Worm (Caenorhabditis elegans): Measurements from ENCODE around the gene ugt-62.

The ugt-62 gene

ce11 chrIII:4498938-4499337, 41.5 kb downstream of the ugt-62 start, which contains the start of the genes C07G2.5 and atf-7:
TSS of gene C07G2.5 (minus strand) at chrIII:4499038.
TSS of gene atf-7 (minus strand) at chrIII:4499045.
- TF ChIP-seq ceh-31 (tag; optimal IDR thresholded peaks at IDR 0.05) (no peak), tbx-7 (tag; optimal IDR thresholded peaks at IDR 0.05) (no peak)

ce11 chrIII:4496085-4496484, 44.3 kb downstream of the ugt-62 start:
- no peak for TF ChIP-seq odd-2 (tag; optimal IDR thresholded peaks at IDR 0.05)
- no peak for TF ChIP-seq zip-5 (tag; optimal IDR thresholded peaks at IDR 0.05)
- TF ChIP-seq ceh-18 (tag; optimal IDR thresholded peaks at IDR 0.05): no peak
- TF ChIP-seq ets-4 (tag; optimal IDR thresholded peaks at IDR 0.05): no peak
- no peak for TF ChIP-seq ceh-2 (tag; optimal IDR thresholded peaks at IDR 0.05)
- no peak for TF ChIP-seq K09A11.1 (tag; optimal IDR thresholded peaks at IDR 0.05; ENCODE audit: insufficient read depth)
- TF ChIP-seq ceh-45 (GFP tag; IDR thresholded peaks at IDR 0.05): no peak
- no peak for TF ChIP-seq hlh-30 (tag; optimal IDR thresholded peaks at IDR 0.05; ENCODE audit: insufficient read depth)
- TF ChIP-seq elt-2 (tag; optimal IDR thresholded peaks at IDR 0.05): no peak
- TF ChIP-seq C38D4.7 (GFP tag; optimal IDR thresholded peaks at IDR 0.05): no peak

ce11 chrIII:4495685-4496084, 44.7 kb downstream of the ugt-62 start:
- TF ChIP-seq npax-4 (tag; optimal IDR thresholded peaks at IDR 0.05): no peak
- TF ChIP-seq lin-11 (tag; optimal IDR thresholded peaks at IDR 0.05): no peak
- no peak for TF ChIP-seq zip-5 (tag; optimal IDR thresholded peaks at IDR 0.05)
- no peak for TF ChIP-seq madf-2 (tag; optimal IDR thresholded peaks at IDR 0.05)
- TF ChIP-seq ceh-45 (GFP tag; IDR thresholded peaks at IDR 0.05): no peak
- TF ChIP-seq nhr-11 (tag; optimal IDR thresholded peaks at IDR 0.05): no peak
- TF ChIP-seq fax-1 (tag; optimal IDR thresholded peaks at IDR 0.05): no peak
- no peak for TF ChIP-seq sdc-2 (tag; optimal IDR thresholded peaks at IDR 0.05)
- no peak for TF ChIP-seq ceh-6 (GFP tag; optimal IDR thresholded peaks at IDR 0.05)
- no peak for TF ChIP-seq nhr-232 (tag; optimal IDR thresholded peaks at IDR 0.05)
- no peak for TF ChIP-seq K09A11.1 (tag; optimal IDR thresholded peaks at IDR 0.05; ENCODE audit: insufficient read depth)
- TF ChIP-seq fkh-10 (GFP tag; optimal IDR thresholded peaks at IDR 0.05): no peak
- TF ChIP-seq hlh-15 (tag; optimal IDR thresholded peaks at IDR 0.05): no peak

ce11 chrIII:4495250-4495649, 45.2 kb downstream of the ugt-62 start:
- TF ChIP-seq unc-3 (GFP tag; conservative IDR thresholded peaks at IDR 0.05) (no peak), unc-3 (tag; optimal IDR thresholded peaks at IDR 0.05) (no peak), elt-4 (tag; optimal IDR thresholded peaks at IDR 0.05) (no peak), zip-5 (tag; optimal IDR thresholded peaks at IDR 0.05) (no peak), pqm-1 (tag; optimal IDR thresholded peaks at IDR 0.05) (no peak), sox-4 (tag; optimal IDR thresholded peaks at IDR 0.05) (no peak), C08G9.2 (tag; optimal IDR thresholded peaks at IDR 0.05) (no peak), elt-2 (tag; optimal IDR thresholded peaks at IDR 0.05) (no peak), dve-1 (tag; optimal IDR thresholded peaks at IDR 0.05) (no peak), lin-11 (tag; optimal IDR thresholded peaks at IDR 0.05) (no peak), eyg-1 (tag; optimal IDR thresholded peaks at IDR 0.05) (no peak), tbx-2 (tag; optimal IDR thresholded peaks at IDR 0.05) (no peak), unc-55 (GFP tag; optimal IDR thresholded peaks at IDR 0.05) (no peak), hlh-13 (GFP tag; optimal IDR thresholded peaks at IDR 0.05) (no peak), pha-4 (tag; optimal IDR thresholded peaks at IDR 0.05) (no peak)

- TF ChIP-seq npax-4 (tag; optimal IDR thresholded peaks at IDR 0.05) (no peak), unc-42 (tag; optimal IDR thresholded peaks at IDR 0.05) (no peak), ahr-1 (tag; optimal IDR thresholded peaks at IDR 0.05) (no peak), odd-2 (tag; optimal IDR thresholded peaks at IDR 0.05) (no peak), lim-6 (tag; optimal IDR thresholded peaks at IDR 0.05) (no peak), dmd-4 (tag; optimal IDR thresholded peaks at IDR 0.05; ENCODE audit: borderline replicate concordance) (no peak), elt-4 (tag; optimal IDR thresholded peaks at IDR 0.05) (no peak), elt-2 (tag; optimal IDR thresholded peaks at IDR 0.05) (peak; percentile 50), F13H6.1 (tag; optimal IDR thresholded peaks at IDR 0.05) (no peak), nfya-1 (tag; optimal IDR thresholded peaks at IDR 0.05) (no peak), tbx-2 (tag; optimal IDR thresholded peaks at IDR 0.05) (no peak), hlh-30 (tag; optimal IDR thresholded peaks at IDR 0.05; ENCODE audit: insufficient read depth) (peak; percentile 63)
Measured at ce11 chrIII:4494541-4495010, 45.8 kb downstream of the ugt-62 start.

All from whole organism, late embryonic.